Worm (Caenorhabditis elegans): Measurements from ENCODE around the gene T19H12.3.
A peak's percentile ranks its signal among the peaks of the same experiment; 100 is the strongest.
"Not testable (repeated sequence)": the region's sequence is repeated elsewhere in the genome, so short reads cannot be mapped to it uniquely, and the experiment has no call there.

The T19H12.3 gene

DNA sequence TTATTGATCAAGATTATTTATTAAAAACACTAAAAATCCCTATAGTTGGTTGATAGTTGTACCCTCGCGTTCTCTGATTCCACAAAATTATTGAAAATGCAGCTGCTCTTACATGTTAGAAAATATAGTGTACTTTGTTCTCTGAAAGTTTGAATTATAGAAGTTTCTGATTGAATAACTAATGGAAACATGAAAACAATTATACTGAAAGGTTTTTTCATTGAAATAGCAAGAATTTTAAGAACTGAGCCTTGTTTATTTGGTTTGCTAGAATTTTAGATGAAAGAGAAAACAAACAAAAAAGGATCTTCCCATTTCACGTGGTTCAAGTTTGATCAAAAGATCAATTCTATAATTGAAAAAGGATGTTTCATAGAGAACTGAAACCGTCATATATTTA, 17.9 kb upstream of the T19H12.3 start:
- TF ChIP-seq dao-5 (tag; optimal IDR thresholded peaks at IDR 0.05) (no peak), him-1 (tag; optimal IDR thresholded peaks at IDR 0.05) (no peak), W03F9.2 (tag; optimal IDR thresholded peaks at IDR 0.05) (no peak)

DNA sequence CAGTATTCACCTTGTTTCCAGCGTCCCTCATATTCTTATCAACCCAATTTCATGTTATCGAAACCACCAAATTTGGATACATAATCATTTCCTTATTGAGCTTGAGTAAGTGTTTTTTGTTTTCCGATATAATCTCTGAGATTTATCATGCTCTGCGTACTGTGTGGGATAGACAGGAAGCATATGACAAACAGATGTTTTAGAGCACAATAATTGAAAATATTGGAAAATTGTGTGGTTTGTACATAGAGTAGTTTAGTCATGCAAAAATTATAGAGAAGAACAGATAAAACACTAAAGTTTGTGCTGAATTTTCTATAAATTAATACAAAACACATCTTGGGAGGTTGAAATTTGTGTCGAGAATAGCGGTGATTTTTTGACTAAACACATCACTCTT, 16.8 kb upstream of the T19H12.3 start:
- no peak for TF ChIP-seq W03F9.2 (tag; optimal IDR thresholded peaks at IDR 0.05)
- no peak for TF ChIP-seq him-1 (tag; optimal IDR thresholded peaks at IDR 0.05)
- no peak for TF ChIP-seq dao-5 (tag; optimal IDR thresholded peaks at IDR 0.05)

DNA sequence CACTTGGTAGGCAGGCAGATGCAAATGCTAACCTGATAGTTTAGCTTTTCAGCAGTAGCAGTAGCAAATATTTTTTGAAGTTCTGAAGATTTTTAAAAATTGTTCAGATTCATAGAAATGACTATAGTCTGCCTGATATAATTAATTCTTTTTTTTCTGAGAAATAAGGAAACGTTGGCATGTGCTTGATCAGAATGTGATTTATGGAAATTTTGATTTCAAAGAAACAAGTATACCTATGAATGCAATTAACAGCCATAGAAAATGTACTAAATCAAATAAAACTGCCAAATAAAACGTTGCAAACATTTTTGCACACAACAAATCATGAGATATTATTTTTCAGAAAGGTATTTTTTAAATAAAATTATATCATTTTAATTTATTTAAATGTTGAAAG, 14.8 kb upstream of the T19H12.3 start:
- TF ChIP-seq W03F9.2 (tag; optimal IDR thresholded peaks at IDR 0.05) (no peak), dao-5 (tag; optimal IDR thresholded peaks at IDR 0.05) (no peak), him-1 (tag; optimal IDR thresholded peaks at IDR 0.05) (no peak)

DNA sequence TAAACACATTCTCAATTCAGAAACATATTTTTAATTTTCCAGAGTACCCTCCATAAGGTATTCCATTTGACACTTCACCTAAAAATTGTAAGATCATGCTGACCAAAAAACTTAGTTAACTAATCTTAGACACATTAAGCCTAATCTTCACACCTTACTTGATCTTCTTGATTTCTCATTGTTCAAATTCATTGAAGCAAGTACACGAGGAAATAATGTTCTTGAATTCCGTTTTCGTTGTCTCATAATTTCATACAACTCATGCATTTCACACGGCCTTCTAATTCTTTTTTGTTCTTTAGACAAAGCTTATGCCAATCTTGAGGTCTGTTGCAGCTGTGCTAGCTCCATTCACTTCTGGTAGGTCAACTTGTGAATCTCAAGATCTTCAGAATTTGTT, 13.5 kb upstream of the T19H12.3 start, which contains the start of gene srd-33:
Gene srd-33 (plus strand): TSS at position 301 of the 400 bp plus-strand sequence.
- TF ChIP-seq dao-5 (tag; optimal IDR thresholded peaks at IDR 0.05) (no peak), W03F9.2 (tag; optimal IDR thresholded peaks at IDR 0.05) (no peak), him-1 (tag; optimal IDR thresholded peaks at IDR 0.05) (no peak)

DNA sequence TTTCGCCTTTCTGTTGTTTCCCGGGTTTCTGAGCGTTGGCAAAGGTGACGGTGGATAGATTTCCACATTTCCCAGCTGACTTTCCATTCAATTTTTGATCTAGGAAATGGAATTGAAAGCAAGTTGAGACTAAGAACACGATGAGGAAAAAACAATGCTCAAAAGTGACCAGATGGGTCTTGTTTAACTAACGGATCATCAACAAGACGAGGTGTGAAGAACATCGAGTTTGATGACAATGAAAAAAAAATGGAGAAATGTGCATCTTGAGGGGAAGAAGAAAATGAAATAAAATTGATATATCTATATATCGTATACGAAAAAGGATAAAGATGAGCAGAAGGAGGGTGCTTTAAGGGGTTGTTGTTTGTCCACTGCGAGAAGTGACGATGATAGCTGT, 7.9 kb upstream of the T19H12.3 start, which contains the start of gene T19H12.6:
Gene T19H12.6 (minus strand): TSS at position 101 of the 400 bp plus-strand sequence.
- no peak for TF ChIP-seq W03F9.2 (tag; optimal IDR thresholded peaks at IDR 0.05)

DNA sequence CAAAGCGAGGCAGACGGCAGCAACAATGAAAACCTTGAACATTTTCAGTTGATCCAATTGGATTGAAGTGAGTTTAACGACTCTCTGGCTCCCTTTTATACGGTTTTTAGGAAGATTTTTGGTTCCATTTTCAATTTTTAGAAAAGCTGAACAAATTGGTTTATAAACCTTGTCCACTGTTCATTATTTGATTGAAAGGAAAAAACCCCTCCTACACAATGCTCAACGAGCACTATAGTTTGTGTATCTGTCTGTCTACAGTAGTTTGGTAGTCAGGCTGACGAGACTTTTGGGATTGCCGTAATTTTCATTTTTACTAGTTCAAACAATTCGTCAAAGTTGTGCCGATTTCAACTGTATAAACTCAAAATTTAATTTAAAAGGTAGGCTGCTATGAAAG, 6.2 kb upstream of the T19H12.3 start, which contains the start of gene T19H12.15:
Gene T19H12.15 (minus strand): TSS at position 101 of the 400 bp plus-strand sequence.
- TF ChIP-seq W03F9.2 (tag; optimal IDR thresholded peaks at IDR 0.05) (no peak), him-1 (tag; optimal IDR thresholded peaks at IDR 0.05) (no peak), dao-5 (tag; optimal IDR thresholded peaks at IDR 0.05) (no peak)

DNA sequence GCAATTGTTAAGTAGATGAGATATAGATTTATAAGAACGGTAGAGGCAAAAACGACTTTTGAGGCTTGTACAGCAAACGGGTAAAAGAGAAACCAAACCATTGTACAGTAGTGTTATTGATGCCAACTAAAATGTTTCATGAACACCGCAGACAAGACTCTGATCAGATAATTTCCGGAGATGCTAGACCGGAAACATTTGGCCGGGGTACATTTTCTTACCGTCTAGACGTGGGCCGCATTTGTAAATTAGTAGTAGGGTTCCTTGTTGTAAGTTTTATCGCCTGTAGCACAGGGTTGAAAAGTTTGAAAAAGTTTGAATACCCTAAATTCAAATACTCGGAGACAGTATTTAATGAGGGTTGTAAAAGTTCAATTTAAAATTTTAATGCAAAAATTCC, 4.1 kb upstream of the T19H12.3 start, which contains the start of gene str-32:
Gene str-32 (minus strand): TSS at position 101 of the 400 bp plus-strand sequence.
- TF ChIP-seq dao-5 (tag; optimal IDR thresholded peaks at IDR 0.05): no peak
- no peak for TF ChIP-seq him-1 (tag; optimal IDR thresholded peaks at IDR 0.05)
- no peak for TF ChIP-seq W03F9.2 (tag; optimal IDR thresholded peaks at IDR 0.05)

DNA sequence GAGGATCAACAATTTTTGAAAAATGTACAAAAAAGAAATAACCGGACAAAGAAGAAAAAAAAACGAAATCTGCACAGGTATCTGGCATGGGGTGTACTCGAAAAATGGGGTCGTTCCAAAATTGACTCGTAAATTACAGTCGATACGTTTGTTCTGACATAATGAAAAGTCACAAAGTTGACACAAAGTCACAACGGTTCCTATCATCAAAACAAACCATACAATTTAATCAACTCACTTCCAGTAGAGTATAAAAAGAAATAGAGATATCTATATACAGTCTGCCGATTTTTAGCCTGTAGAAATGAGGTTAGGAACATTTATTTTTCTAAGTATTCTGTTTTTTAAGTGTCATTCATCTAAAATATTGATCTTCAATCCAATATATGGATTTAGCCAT, 982 bp upstream of the T19H12.3 start, which contains the start of gene T19H12.12:
Gene T19H12.12 (plus strand): TSS at position 301 of the 400 bp plus-strand sequence.
- TF ChIP-seq dao-5 (tag; optimal IDR thresholded peaks at IDR 0.05) (no peak), W03F9.2 (tag; optimal IDR thresholded peaks at IDR 0.05) (no peak), him-1 (tag; optimal IDR thresholded peaks at IDR 0.05) (no peak)

DNA sequence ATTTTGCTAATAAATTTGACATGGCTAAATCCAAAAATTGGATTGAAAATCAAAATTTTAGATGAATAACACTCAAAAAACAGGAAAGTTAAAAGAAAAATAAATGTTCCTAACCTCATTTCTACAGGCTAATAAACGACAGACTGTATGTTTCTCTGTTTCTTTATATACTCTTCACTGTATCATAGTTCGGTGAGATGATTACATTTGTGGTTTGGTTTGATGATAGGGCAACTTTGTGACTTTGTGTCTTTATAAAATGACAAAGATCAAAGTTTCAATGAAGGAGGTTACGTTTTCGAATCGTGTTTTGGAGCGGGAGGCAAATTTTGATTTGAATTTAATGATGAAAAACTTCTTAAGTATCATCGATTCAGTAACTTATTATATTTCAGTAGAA, 4.0 kb downstream of the T19H12.3 start, which contains the start of gene ugt-12:
Gene ugt-12 (minus strand): TSS at position 153 of the 400 bp plus-strand sequence.
- TF ChIP-seq him-1 (tag; optimal IDR thresholded peaks at IDR 0.05) (no peak), W03F9.2 (tag; optimal IDR thresholded peaks at IDR 0.05) (no peak), dao-5 (tag; optimal IDR thresholded peaks at IDR 0.05) (no peak)

DNA sequence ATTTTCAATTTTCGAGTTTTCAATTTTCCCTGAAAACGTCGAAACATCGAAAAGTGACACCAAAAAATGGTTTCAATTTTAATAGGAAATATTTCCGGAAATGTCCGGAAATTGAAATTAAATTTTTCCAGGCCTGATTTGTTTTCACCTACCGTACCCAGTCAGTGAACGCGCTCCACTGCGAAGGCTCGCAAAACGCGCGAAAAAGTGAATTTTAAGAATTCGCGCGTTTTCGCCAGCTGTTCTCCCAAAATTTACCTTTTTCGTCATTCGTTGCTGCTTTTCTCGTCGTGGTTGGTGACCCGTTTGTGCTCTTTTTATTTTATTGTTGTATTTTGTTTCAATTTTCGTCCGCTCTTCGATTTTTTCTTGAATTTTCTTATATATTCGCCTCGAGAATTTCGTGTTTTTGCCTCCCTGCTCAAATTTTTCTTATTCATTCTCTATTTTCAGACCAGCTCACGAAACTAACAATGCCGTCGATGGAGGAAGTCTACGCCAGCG, 4.6 kb downstream of the T19H12.3 start, which contains the start of gene T19H12.2:
Gene T19H12.2 (plus strand): TSS at position 454 of the 504 bp plus-strand sequence.
- TF ChIP-seq dao-5 (tag; optimal IDR thresholded peaks at IDR 0.05) (no peak), W03F9.2 (tag; optimal IDR thresholded peaks at IDR 0.05) (peak; percentile 2), him-1 (tag; optimal IDR thresholded peaks at IDR 0.05) (no peak)

DNA sequence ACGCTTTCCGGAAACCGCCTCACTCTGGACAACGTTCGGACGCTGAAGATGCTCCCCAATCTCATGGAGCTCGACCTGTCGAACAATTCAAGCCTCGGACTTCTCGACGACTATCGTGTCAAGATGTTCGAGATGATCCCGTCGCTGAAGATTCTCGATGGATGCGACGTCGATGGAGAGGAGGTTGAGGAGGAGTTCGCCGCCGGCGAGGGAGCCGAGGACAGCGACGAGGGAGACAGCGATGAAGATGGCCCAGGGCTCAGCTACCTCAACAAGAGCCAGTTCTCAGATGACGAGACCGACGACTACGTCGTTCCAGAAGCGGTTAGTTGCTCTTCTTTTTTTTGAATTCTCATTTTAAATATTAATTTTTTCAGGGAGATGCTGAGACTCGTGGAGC, 5.3 kb downstream of the T19H12.3 start:
- TF ChIP-seq W03F9.2 (tag; optimal IDR thresholded peaks at IDR 0.05): no peak
- no peak for TF ChIP-seq him-1 (tag; optimal IDR thresholded peaks at IDR 0.05)
- no peak for TF ChIP-seq dao-5 (tag; optimal IDR thresholded peaks at IDR 0.05)

DNA sequence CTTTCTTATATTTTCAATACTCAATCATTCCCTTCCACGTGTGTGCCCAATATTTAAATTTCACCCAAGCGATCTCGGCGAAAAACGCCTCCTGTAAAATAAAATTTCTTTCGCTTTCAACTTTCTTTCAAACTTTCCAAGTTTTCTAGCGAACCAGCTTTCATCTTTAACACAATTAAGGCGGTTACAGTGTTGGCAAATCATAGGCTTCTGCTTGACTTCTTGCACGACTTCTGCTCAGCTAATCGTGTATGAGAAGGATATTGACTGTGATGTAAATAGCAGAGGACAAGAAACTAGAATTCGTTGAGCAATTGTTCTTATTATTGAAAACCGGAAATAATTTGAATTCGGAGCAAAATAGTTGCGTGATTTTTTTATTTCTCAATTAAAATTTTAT, 5.8 kb downstream of the T19H12.3 start:
- no peak for TF ChIP-seq W03F9.2 (tag; optimal IDR thresholded peaks at IDR 0.05)

DNA sequence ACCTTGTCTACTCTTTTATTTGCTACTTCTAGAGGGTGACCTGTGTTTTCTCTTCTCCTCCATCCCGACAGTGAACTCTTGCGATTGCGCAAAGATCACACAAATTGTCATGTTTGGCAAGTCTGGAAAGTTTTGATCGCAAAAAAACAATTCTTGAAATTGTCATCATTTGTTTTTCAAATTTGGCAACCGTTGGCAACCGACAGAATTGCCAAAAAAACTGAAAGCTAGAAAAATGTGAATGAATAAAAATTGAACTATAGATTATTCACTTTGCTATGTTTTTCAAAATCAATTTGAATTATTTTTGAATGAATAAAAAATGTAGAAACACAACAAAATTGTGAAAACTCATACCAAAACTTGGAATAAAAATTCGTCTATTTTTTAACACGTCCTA, 9.5 kb downstream of the T19H12.3 start, which contains the start of gene ugt-11:
Gene ugt-11 (minus strand): TSS at position 101 of the 400 bp plus-strand sequence.
- TF ChIP-seq W03F9.2 (tag; optimal IDR thresholded peaks at IDR 0.05) (no peak), him-1 (tag; optimal IDR thresholded peaks at IDR 0.05) (no peak), dao-5 (tag; optimal IDR thresholded peaks at IDR 0.05) (no peak)

DNA sequence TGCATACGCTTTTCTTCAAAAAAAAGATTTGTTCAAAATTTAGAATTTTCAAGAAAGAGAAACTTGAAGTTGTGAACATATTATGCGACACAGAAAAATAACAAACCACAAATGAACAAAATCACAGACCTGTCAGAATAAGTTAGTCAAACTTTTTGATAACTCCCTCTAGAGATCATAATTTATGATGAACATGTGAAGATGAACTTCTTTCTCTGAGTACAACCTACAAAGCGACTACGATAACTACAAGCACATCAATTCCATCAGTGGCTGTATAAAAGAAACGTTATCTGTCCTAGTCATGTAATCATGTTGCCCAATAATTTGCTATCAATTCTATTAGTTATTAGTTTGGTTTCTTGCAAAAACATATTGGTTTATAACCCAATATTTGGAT, 10.3 kb downstream of the T19H12.3 start, which contains the start of gene ugt-9:
Gene ugt-9 (plus strand): TSS at position 305 of the 400 bp plus-strand sequence.
- no peak for TF ChIP-seq him-1 (tag; optimal IDR thresholded peaks at IDR 0.05)

DNA sequence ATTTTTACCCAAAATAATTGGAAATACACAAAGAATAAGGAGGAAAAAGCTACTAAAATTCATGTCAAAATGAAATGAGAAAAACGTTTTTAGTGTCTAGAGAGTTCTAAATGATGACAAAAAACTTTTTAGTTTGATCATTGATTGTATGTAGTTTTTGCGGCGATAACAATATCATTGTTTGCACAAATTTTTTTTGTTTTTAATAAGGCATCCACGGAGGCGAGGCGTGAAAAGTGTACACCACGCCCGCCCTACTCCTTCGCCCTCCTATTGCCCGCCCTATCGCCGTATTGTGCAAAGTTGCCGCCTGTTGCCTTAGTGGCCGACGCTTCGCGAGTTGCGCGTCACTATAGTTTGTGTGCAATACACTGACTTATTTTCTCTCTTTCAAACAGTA, 14.5 kb downstream of the T19H12.3 start, which contains the start of gene ugt-10:
Gene ugt-10 (minus strand): TSS at position 101 of the 400 bp plus-strand sequence.
- TF ChIP-seq him-1, dao-5, W03F9.2 (tag; optimal IDR thresholded peaks at IDR 0.05): not testable (repeated sequence)

All from whole organism, L4/young adult.